Fruit fly (Drosophila melanogaster): ENCODE measurements around the gene PSMG1.

The PSMG1 gene

dm6 chr3R:5789025-5789953 is 4.8 kb downstream of the PSMG1 start, which contains the start of the genes Hat1 and Rpn5 (continued):
- peak; percentile 48; the same call in 2 of the 3 replicates for TF ChIP-seq CG8119 (GFP tag; IDR thresholded peaks at IDR 0.05)
- peak; percentile 64 for TF ChIP-seq CG4318 (GFP tag; optimal IDR thresholded peaks at IDR 0.05)
- TF ChIP-seq CG10669 (GFP tag; optimal IDR thresholded peaks at IDR 0.05): no peak
- peak; percentile 59 for TF ChIP-seq Gug (GFP tag; IDR thresholded peaks at IDR 0.05)
- TF ChIP-seq salr (GFP tag; optimal IDR thresholded peaks at IDR 0.05): peak; percentile 55 to 92
- TF ChIP-seq Eip75B (GFP tag; optimal IDR thresholded peaks at IDR 0.05): peak; percentile 92
- TF ChIP-seq vri (GFP tag; optimal IDR thresholded peaks at IDR 0.05): peak; percentile 77
- peak; percentile 67 for TF ChIP-seq net (GFP tag; optimal IDR thresholded peaks at IDR 0.05)
- peak; percentile 52; the same call in 1 of the 2 replicates for TF ChIP-seq CG11294 (GFP tag; IDR thresholded peaks at IDR 0.05)
- peak; percentile 89 for TF ChIP-seq Hr4 (GFP tag; optimal IDR thresholded peaks at IDR 0.05)
- peak; percentile 77 for TF ChIP-seq CG8632 (GFP tag; optimal IDR thresholded peaks at IDR 0.05)
- TF ChIP-seq dac (GFP tag; optimal IDR thresholded peaks at IDR 0.05): peak; percentile 48
- peak; percentile 83 for TF ChIP-seq Sox15 (GFP tag; optimal IDR thresholded peaks at IDR 0.05)
- TF ChIP-seq CG8319 (GFP tag; optimal IDR thresholded peaks at IDR 0.05): peak; percentile 72
- TF ChIP-seq OdsH (GFP tag; optimal IDR thresholded peaks at IDR 0.05): peak; percentile 92

- TF ChIP-seq CG11762 (GFP tag; optimal IDR thresholded peaks at IDR 0.05; ENCODE audit: insufficient read depth) (no peak), dac (GFP tag; optimal IDR thresholded peaks at IDR 0.05) (no peak), Hr38 (GFP tag; optimal IDR thresholded peaks at IDR 0.05) (no peak), CG6854 (GFP tag; optimal IDR thresholded peaks at IDR 0.05) (no peak), spab (GFP tag; optimal IDR thresholded peaks at IDR 0.05) (no peak), CG32006 (GFP tag; optimal IDR thresholded peaks at IDR 0.05) (no peak), CG3919 (GFP tag; optimal IDR thresholded peaks at IDR 0.05) (no peak)
Measured at dm6 chr3R:5781462-5781861, 12.7 kb downstream of the PSMG1 start, which contains the start of gene kat-60L1. TSS of gene kat-60L1 (plus strand) at chr3R:5781762.

DNA sequence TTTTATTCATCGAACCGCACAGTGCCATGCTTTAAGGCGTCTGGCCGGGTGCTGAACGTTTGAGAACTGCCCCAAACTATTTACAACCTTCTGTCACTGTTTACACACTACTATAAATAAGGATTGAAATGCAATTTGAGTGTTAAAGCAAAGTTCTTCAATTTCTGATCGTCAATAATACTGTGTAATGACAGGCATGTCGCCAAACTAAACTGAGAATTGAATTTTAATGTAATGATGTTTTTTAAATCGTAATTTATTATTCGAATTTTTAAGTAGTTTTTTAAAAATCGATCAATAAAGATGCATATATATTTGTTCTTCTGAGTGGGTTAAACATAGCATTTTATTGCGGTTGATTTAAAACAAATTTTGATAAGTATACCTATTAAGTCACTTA is 13.1 kb downstream of the PSMG1 start, which contains the start of gene CG2082:
CG2082 (minus strand) TSS at position 101 of the 400 bp plus-strand sequence.
- no peak for TF ChIP-seq achi (GFP tag; optimal IDR thresholded peaks at IDR 0.05)
- no peak for TF ChIP-seq CG11902 (GFP tag; optimal IDR thresholded peaks at IDR 0.05)
- TF ChIP-seq fd85E (GFP tag; optimal IDR thresholded peaks at IDR 0.05): no peak
- TF ChIP-seq Sox15 (GFP tag; optimal IDR thresholded peaks at IDR 0.05): no peak
- no peak for TF ChIP-seq CG10631 (GFP tag; optimal IDR thresholded peaks at IDR 0.05)
- no peak for TF ChIP-seq CG8119 (GFP tag; IDR thresholded peaks at IDR 0.05)
- TF ChIP-seq eg (GFP tag; IDR thresholded peaks at IDR 0.05): no peak
- TF ChIP-seq acj6 (GFP tag; optimal IDR thresholded peaks at IDR 0.05): no peak
- no peak for TF ChIP-seq Ets21C (GFP tag; optimal IDR thresholded peaks at IDR 0.05)
- no peak for TF ChIP-seq CG31627 (GFP tag; optimal IDR thresholded peaks at IDR 0.05)
- TF ChIP-seq Eip93F (GFP tag; optimal IDR thresholded peaks at IDR 0.05): no peak
- no peak for TF ChIP-seq Gug (GFP tag; IDR thresholded peaks at IDR 0.05)
- TF ChIP-seq esn (GFP tag; optimal IDR thresholded peaks at IDR 0.05): no peak
- no peak for TF ChIP-seq Sox102F (GFP tag; optimal IDR thresholded peaks at IDR 0.05)
- TF ChIP-seq Ets96B (tag; optimal IDR thresholded peaks at IDR 0.05): no peak
- no peak for TF ChIP-seq svp (GFP tag)

Data from whole organism, prepupa.